Worm (Caenorhabditis elegans): ENCODE results near the gene smu-2.
A peak's percentile ranks its signal among the peaks of the same experiment; 100 is the strongest.
"Not testable (repeated sequence)": the region's sequence is repeated elsewhere in the genome, so short reads cannot be mapped to it uniquely, and the experiment has no call there.

smu-2 gene

DNA sequence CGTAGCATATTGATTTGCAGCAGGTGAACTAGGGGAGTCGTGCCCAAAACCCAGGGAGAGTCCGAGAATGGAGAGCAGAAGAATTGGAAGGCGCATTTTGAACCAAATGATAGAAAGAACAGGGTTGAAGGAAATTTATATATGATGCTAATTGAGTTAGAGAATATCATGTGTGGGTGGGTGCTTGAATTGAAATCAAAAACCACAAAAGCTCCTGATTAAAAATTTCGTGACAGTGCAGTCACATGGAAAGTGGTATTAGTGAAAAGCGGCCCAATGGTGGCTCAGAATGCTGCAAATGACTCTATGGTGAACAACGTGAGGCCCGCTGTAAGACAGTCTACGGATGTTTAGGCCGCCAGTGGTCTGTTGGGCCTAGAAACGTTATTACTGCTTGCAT is 20.6 kb upstream of the smu-2 start, which contains the start of gene C16C8.8:
TSS of gene C16C8.8 (minus strand) at position 101 of the 400 bp plus-strand sequence.
- TF ChIP-seq nhr-71 (tag; optimal IDR thresholded peaks at IDR 0.05): no peak

DNA sequence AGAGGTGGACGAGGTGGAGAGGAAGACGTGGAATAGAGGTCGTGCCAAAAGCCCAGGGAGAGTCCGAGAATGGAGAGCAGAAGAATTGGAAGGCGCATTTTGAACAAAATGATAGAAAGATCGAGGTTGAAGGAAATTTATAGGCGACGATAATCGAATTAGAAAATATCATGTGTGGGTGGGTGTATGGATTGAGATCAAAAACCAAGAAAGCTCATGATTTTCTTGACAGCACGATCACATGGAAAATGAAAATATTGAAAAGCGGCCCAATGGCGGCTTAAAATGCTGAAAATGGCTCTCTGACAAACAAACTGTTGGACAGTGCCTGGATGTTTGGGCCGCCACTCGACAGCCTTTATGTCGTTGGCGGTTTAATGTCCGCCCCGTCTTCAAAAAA is 19.1 kb upstream of the smu-2 start, which contains the start of gene C16C8.9:
TSS of gene C16C8.9 (minus strand) at position 101 of the 400 bp plus-strand sequence.
- TF ChIP-seq C16A3.4 (tag; optimal IDR thresholded peaks at IDR 0.05) (no peak), fkh-10 (GFP tag; optimal IDR thresholded peaks at IDR 0.05) (no peak), mab-9 (GFP tag; IDR thresholded peaks at IDR 0.05) (no peak), ceh-8 (GFP tag; optimal IDR thresholded peaks at IDR 0.05) (no peak), zip-4 (GFP tag; optimal IDR thresholded peaks at IDR 0.05) (no peak), isw-1 (GFP tag; IDR thresholded peaks at IDR 0.05) (no peak), pax-3 (tag; optimal IDR thresholded peaks at IDR 0.05) (no peak), nhr-12 (tag; optimal IDR thresholded peaks at IDR 0.05) (no peak), ets-5 (GFP tag; IDR thresholded peaks at IDR 0.05) (no peak), snpc-4 (tag; optimal IDR thresholded peaks at IDR 0.05) (no peak), mef-2 (tag; optimal IDR thresholded peaks at IDR 0.05) (no peak), nhr-85 (tag) (no peak), pag-3 (tag; optimal IDR thresholded peaks at IDR 0.05; ENCODE audit: borderline replicate concordance, insufficient read depth) (no peak), elt-2 (tag; optimal IDR thresholded peaks at IDR 0.05) (no peak), egl-27 (tag; optimal IDR thresholded peaks at IDR 0.05) (no peak), dpl-1 (GFP tag; optimal IDR thresholded peaks at IDR 0.05) (no peak), aly-2 (tag; optimal IDR thresholded peaks at IDR 0.05) (no peak), ceh-82 (tag; optimal IDR thresholded peaks at IDR 0.05) (no peak), nhr-20 (tag; optimal IDR thresholded peaks at IDR 0.05) (no peak)

DNA sequence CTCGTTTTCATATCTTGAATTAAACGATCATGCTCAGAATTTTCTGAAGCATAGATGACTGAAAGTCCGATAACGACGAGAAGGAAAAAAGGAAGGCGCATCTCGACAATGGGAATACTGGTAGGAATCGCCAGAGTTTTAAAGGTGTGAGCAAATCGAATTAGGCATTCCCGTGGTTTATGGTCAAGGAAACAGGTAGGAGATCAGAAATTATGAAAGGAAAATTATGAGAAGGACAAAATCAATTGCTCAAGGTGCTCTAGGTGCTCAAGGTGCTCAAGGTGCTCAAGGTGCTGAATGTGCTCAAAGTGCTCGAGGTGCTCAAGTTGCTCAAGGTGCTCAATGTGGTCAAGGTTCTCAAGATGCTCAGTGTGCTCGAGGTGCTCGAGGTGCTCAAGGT is 17.6 kb upstream of the smu-2 start, which contains the start of gene C16C8.10:
TSS of gene C16C8.10 (minus strand) at position 101 of the 400 bp plus-strand sequence.
- TF ChIP-seq lin-15B, nhr-28, C04F5.9 (tag; optimal IDR thresholded peaks at IDR 0.05): not testable (repeated sequence)

DNA sequence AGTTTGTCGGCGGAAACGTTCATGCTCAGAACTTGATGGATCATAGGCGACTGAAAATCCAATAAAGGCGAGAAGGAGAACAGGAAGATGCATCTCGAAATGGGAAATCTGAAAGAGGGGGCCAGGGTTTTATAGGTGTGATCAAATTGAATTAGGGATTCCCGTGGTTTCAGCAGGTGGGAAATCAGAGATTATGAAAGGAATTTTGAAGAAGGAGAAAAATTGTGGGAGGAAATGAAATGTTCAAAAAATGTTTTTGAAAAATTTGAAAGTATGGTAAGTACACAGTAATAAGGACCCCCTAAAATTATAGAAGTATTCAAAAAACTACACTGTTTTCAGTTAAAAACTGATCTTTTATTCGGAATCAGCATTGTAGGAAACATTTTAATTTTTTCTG is 11.7 kb upstream of the smu-2 start, which contains the start of gene Y49F6B.20:
TSS of gene Y49F6B.20 (minus strand) at position 101 of the 400 bp plus-strand sequence.
- no peak for TF ChIP-seq ets-5 (GFP tag; IDR thresholded peaks at IDR 0.05)

DNA sequence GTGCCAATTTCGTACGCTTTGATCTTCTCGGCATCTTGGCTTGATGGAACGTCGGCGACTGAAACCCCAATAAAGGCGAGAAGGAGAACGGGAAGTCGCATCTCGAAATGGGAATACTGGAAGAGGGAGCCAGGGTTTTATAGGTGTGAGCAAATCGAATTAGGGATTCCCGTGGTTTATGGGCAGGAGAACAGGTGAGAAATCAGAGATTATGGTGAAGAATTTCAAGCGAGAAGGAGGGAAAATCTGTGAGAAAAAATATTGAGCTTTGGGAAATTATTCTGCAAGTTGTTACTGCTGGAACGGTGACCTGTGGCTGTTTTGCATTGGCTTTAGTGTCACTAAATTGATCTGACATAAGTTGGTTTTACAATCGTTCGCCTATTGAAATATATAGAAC is 10.6 kb upstream of the smu-2 start, which contains the start of gene Y49F6B.13:
TSS of gene Y49F6B.13 (minus strand) at position 101 of the 400 bp plus-strand sequence.
- TF ChIP-seq nhr-11 (tag; optimal IDR thresholded peaks at IDR 0.05): no peak
- no peak for TF ChIP-seq unc-62 (GFP tag; optimal IDR thresholded peaks at IDR 0.05)
- no peak for TF ChIP-seq efl-1 (optimal IDR thresholded peaks at IDR 0.05)
- TF ChIP-seq efl-1 (GFP tag; optimal IDR thresholded peaks at IDR 0.05 in 1 of 2): peak in 1 of 2 experiments; percentile 47

DNA sequence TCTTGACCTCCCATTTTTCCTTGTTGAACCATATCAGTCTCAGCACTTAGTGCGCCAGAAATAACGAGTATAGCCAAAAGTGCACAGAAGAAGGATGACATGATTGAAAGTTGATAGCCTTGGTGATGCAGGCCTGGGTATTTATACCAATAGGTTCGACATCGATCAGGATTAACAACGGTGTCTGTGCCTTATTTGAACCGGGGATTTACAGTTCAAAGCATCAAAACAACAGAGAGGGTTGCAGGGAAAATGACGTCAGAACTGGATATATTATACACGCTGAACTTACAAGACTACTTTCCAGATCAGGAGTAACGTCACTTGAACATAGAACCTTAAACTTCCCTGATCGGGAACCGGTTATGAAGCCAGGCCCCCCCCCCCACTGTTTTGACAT is 9.9 kb upstream of the smu-2 start, which contains the start of gene Y49F6B.12:
TSS of gene Y49F6B.12 (minus strand) at position 101 of the 400 bp plus-strand sequence.
- TF ChIP-seq hlh-17 (GFP tag; optimal IDR thresholded peaks at IDR 0.05; ENCODE audit: borderline replicate concordance) (no peak), nhr-47 (tag; optimal IDR thresholded peaks at IDR 0.05) (no peak), ces-1 (GFP tag; optimal IDR thresholded peaks at IDR 0.05) (no peak), swsn-7 (tag; optimal IDR thresholded peaks at IDR 0.05) (no peak), ztf-4 (tag; optimal IDR thresholded peaks at IDR 0.05) (no peak)
